Worm (Caenorhabditis elegans) whole organism, L1 larva: ENCODE data around the gene mboa-6.

Source experiments
- Y116A8C.19 ChIP-seq: sonication (generic microtip); optimal IDR thresholded peaks from 2 replicates; lab custom pipeline; 2016; ENCODE audit warnings: missing compliant biosample characterization, missing genetic modification characterization, borderline replicate concordance
- ces-1 ChIP-seq: fragments of 150-350 bp; optimal IDR thresholded peaks from 2 replicates; lab custom pipeline; 2014; ENCODE audit warnings: missing biosample characterization, missing genetic modification reagents, missing genetic modification characterization
- dpl-1 ChIP-seq, 3 experiments: fragments of 150-350 bp in 2 of 3; sonication (generic microtip) in 1 of 3; optimal IDR thresholded peaks; 2 replicates each; lab custom pipeline; 2014 to 2017; ENCODE audit warnings: missing biosample characterization in 3 of 3, missing genetic modification characterization in 3 of 3, missing genetic modification reagents in 3 of 3
- unc-30 ChIP-seq: sonication (generic microtip); optimal IDR thresholded peaks from 2 replicates; lab custom pipeline; 2017; ENCODE audit warnings: missing biosample characterization, missing genetic modification characterization
- vab-15 ChIP-seq: sonication (generic microtip); optimal IDR thresholded peaks from 2 replicates; lab custom pipeline; 2017; ENCODE audit warnings: missing genotype, mild to moderate bottlenecking, missing genetic modification characterization, missing compliant biosample characterization

DNA sequence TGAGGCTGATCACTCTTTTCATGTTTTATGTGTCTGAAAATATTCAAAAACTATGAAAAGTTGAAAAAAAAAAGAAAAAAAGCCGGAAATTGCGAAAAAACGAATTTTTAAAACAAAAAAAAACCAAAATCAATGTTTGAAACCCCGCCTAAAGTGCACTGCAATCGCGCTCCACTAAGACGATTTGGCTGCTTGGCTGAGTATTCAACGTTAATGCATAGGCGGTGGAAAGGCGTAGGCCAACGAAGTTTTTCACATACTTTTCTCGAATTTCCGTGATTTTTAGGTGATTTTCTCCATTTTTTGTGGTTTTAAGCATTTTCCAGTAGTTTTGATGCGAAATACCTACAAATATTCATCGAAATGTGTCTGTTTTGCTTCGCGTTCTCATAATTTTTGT is 11.5 kb downstream of the mboa-6 start, which contains the start of the genes polh-1 and rps-22:
- TF ChIP-seq Y116A8C.19 (tag; lab: Kevin White, UChicago) (no peak), vab-15 (peak; percentile 76), ces-1 (GFP tag; lab: Kevin White, UChicago) (no peak), unc-30 (no peak), dpl-1 (GFP tag; optimal IDR thresholded peaks at IDR 0.05; lab: Kevin White, UChicago) (peak; percentile 98 to 99 (median 98))
